Worm (Caenorhabditis elegans) whole organism, L2 larva: ENCODE data around the gene srh-300.

ENCODE experiments used
- C34F6.9 ChIP-seq: fragments of 150-350 bp; optimal IDR thresholded peaks from 2 replicates; lab custom pipeline; 2014; ENCODE audit warnings: missing biosample characterization, missing genetic modification characterization
- F13H6.1 ChIP-seq: sonication (generic microtip); optimal IDR thresholded peaks from 2 replicates; lab custom pipeline; 2016; ENCODE audit warnings: missing genetic modification characterization, missing compliant biosample characterization
- Y55F3AM.14 ChIP-seq: fragments of 200-800 bp; sonication (Bioruptor generic); optimal IDR thresholded peaks from 2 replicates; lab custom pipeline; 2018; ENCODE audit warnings: mild to moderate bottlenecking, missing genetic modification characterization, missing compliant biosample characterization
- ZK546.5 ChIP-seq: sonication (generic microtip); optimal IDR thresholded peaks from 2 replicates; lab custom pipeline; 2017; ENCODE audit warnings: missing biosample characterization, missing genetic modification characterization
- alr-1 ChIP-seq: fragments of 150-350 bp; optimal IDR thresholded peaks from 2 replicates; lab custom pipeline; 2014; ENCODE audit warnings: missing biosample characterization, missing genetic modification characterization
- ama-1 ChIP-seq: fragments of 150-350 bp; optimal IDR thresholded peaks from 2 replicates; lab custom pipeline; 2018; ENCODE audit warnings: inconsistent platforms
- blmp-1 ChIP-seq: sonication (generic microtip); optimal IDR thresholded peaks from 2 replicates; lab custom pipeline; 2017; ENCODE audit warnings: missing genetic modification characterization, mild to moderate bottlenecking, missing compliant biosample characterization, antibody characterized with exemption, moderate library complexity; ENCODE audit not compliant: insufficient read depth
- ceh-16 ChIP-seq: fragments of 150-350 bp; optimal IDR thresholded peaks from 2 replicates; lab custom pipeline; 2014; ENCODE audit warnings: missing biosample characterization, missing genetic modification characterization
- crh-2 ChIP-seq: sonication (generic microtip); optimal IDR thresholded peaks from 2 replicates; lab custom pipeline; 2017; ENCODE audit warnings: missing biosample characterization, missing genetic modification characterization
- egl-27 ChIP-seq: sonication (generic microtip); optimal IDR thresholded peaks from 3 replicates; lab custom pipeline; 2017; ENCODE audit warnings: missing biosample characterization, missing genetic modification reagents, missing genetic modification characterization
- fos-1 ChIP-seq: fragments of 150-350 bp; optimal IDR thresholded peaks from 2 replicates; lab custom pipeline; 2014; ENCODE audit warnings: missing biosample characterization, missing genetic modification characterization
- gmeb-1 ChIP-seq: fragments of 150-350 bp; optimal IDR thresholded peaks from 2 replicates; lab custom pipeline; 2014; ENCODE audit warnings: missing biosample characterization, missing genetic modification characterization
- lin-11 ChIP-seq: fragments of 150-350 bp; sonication (generic microtip); optimal IDR thresholded peaks from 2 replicates; lab custom pipeline; 2014; ENCODE audit warnings: missing biosample characterization, missing genetic modification characterization, inconsistent platforms, mixed read lengths
- lin-13 ChIP-seq: fragments of 150-350 bp; optimal IDR thresholded peaks from 2 replicates; lab custom pipeline; 2014; ENCODE audit warnings: missing biosample characterization, missing genetic modification reagents, missing genetic modification characterization
- lin-39 ChIP-seq: fragments of 150-350 bp; optimal IDR thresholded peaks from 2 replicates; lab custom pipeline; 2014; ENCODE audit warnings: missing biosample characterization, missing genetic modification reagents, missing genetic modification characterization
- lsy-2 ChIP-seq, 2 experiments: fragments of 150-350 bp in 1 of 2; sonication (generic microtip) in 1 of 2; optimal IDR thresholded peaks; 2 replicates each; lab custom pipeline; 2014 to 2017; ENCODE audit warnings: missing biosample characterization in 2 of 2, missing genetic modification characterization in 2 of 2
- mab-5 ChIP-seq: fragments of 150-350 bp; optimal IDR thresholded peaks from 2 replicates; lab custom pipeline; 2014; ENCODE audit warnings: missing biosample characterization, missing genetic modification characterization
- mbf-1 ChIP-seq: sonication (generic microtip); optimal IDR thresholded peaks from 2 replicates; lab custom pipeline; 2017; ENCODE audit warnings: missing biosample characterization, missing genetic modification characterization
- mdl-1 ChIP-seq, 2 experiments: fragments of 150-350 bp in 1 of 2; sonication (generic microtip) in 1 of 2; optimal IDR thresholded peaks; 2 replicates each; lab custom pipeline; 2017; ENCODE audit warnings: missing biosample characterization in 2 of 2, missing genetic modification characterization in 2 of 2
- nhr-129 ChIP-seq: fragments of 150-350 bp; optimal IDR thresholded peaks from 2 replicates; lab custom pipeline; 2014; ENCODE audit warnings: missing biosample characterization, missing genetic modification characterization
- nhr-21 ChIP-seq: fragments of 150-350 bp; optimal IDR thresholded peaks from 2 replicates; lab custom pipeline; 2014; ENCODE audit warnings: missing biosample characterization, missing genetic modification characterization
- nhr-23 ChIP-seq: fragments of 150-350 bp; optimal IDR thresholded peaks from 2 replicates; lab custom pipeline; 2014; ENCODE audit warnings: missing biosample characterization, missing genetic modification reagents, missing genetic modification characterization
- nhr-6 ChIP-seq: fragments of 150-350 bp; optimal IDR thresholded peaks from 2 replicates; lab custom pipeline; 2014; ENCODE audit warnings: missing biosample characterization, missing genetic modification characterization
- sem-4 ChIP-seq: fragments of 150-350 bp; optimal IDR thresholded peaks from 2 replicates; lab custom pipeline; 2014; ENCODE audit warnings: missing biosample characterization, missing genetic modification reagents, missing genetic modification characterization
- sma-9 ChIP-seq, 2 experiments: fragments of 150-350 bp in 1 of 2; sonication (generic microtip) in 1 of 2; optimal IDR thresholded peaks; 2 replicates each; lab custom pipeline; 2014 to 2016; ENCODE audit warnings: missing genetic modification characterization in 2 of 2, mild to moderate bottlenecking in 1 of 2, missing biosample characterization in 1 of 2, missing compliant biosample characterization in 1 of 2, missing genetic modification reagents in 1 of 2, moderate library complexity in 1 of 2
- unc-39 ChIP-seq: fragments of 150-350 bp; optimal IDR thresholded peaks from 2 replicates; lab custom pipeline; 2014; ENCODE audit warnings: missing biosample characterization, missing genetic modification characterization
- zag-1 ChIP-seq: fragments of 150-350 bp; optimal IDR thresholded peaks from 2 replicates; lab custom pipeline; 2014; ENCODE audit warnings: missing biosample characterization, missing genetic modification characterization
- ztf-1 ChIP-seq: fragments of 200-800 bp; sonication (Bioruptor generic); conservative IDR thresholded peaks from 2 replicates; pipeline ENCODE4 v1.3.6; 2022; ENCODE audit warnings: missing genetic modification characterization, missing compliant biosample characterization
- ztf-4 ChIP-seq: fragments of 150-350 bp; optimal IDR thresholded peaks from 2 replicates; lab custom pipeline; 2014; ENCODE audit warnings: missing biosample characterization, missing genetic modification characterization

srh-300 gene

DNA sequence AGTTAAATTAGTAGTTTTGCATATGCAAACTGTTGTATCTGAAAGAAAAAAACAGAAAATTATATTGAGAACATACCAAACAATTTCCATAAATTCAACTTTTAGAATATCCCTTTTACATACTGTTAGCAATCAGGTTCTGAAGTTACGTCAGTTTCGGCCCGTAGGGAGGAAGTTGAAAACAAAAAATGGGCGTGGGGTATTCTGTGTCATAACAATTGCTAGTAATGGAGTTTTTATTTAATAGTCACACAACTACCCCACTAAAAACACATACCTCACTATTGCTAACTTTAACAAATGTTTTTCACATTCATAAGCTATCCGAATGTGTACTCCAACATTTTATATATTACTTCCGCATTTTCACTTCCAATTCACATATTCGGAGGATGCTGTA, at the start of gene srh-300:
Gene srh-300, plus strand, starts transcription at position 301 of the 400 bp plus-strand sequence.
- no peak for TF ChIP-seq F13H6.1 (tag; lab: Kevin White, UChicago)
- TF ChIP-seq mab-5 (tag; lab: Kevin White, UChicago), result no peak
- TF ChIP-seq Y55F3AM.14 (GFP tag; lab: Kevin White, UChicago), result no peak
- TF ChIP-seq lin-39 (tag; lab: Kevin White, UChicago), result no peak
- TF ChIP-seq egl-27 (tag; lab: Kevin White, UChicago), result no peak
- TF ChIP-seq ceh-16, result no peak
- no peak for TF ChIP-seq blmp-1 (tag; lab: Kevin White, UChicago)

DNA sequence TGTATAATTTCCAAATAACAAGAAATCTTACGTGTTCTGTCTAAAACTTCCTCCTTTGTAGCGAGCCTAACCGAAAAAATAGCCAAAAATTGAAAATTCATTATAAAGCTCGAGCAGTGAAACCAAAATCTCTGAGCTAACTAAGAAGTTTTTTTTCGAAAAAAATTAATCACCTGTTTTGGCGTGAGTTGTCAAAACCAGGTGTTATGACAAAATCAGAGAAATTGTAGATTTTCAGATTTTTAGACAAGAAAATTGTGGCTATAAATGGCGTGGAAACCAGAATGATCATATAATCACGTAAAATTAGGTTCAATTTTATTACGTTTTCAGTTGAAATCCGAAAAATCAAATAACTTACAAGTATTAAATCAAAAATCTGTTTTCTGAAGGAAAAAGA, 48.8 kb upstream of the srh-300 start, which contains the start of gene sre-21:
Gene sre-21, minus strand, starts transcription at position 101 of the 400 bp plus-strand sequence.
- TF ChIP-seq alr-1 (tag; lab: Kevin White, UChicago), result no peak
- no peak for TF ChIP-seq lin-11
- TF ChIP-seq lsy-2 (tag; optimal IDR thresholded peaks at IDR 0.05; lab: Kevin White, UChicago), result no peak
- no peak for TF ChIP-seq Y55F3AM.14 (GFP tag; lab: Kevin White, UChicago)
- TF ChIP-seq nhr-23, result no peak
- no peak for TF ChIP-seq unc-39 (tag; lab: Kevin White, UChicago)
- no peak for TF ChIP-seq ceh-16
- no peak for TF ChIP-seq C34F6.9 (tag; lab: Kevin White, UChicago)
- TF ChIP-seq nhr-21, result no peak
- no peak for TF ChIP-seq ztf-4 (tag; lab: Kevin White, UChicago)
- TF ChIP-seq ZK546.5 (tag; lab: Kevin White, UChicago), result no peak
- TF ChIP-seq ztf-1 (GFP tag; lab: Robert Waterston, UW), result no peak

DNA sequence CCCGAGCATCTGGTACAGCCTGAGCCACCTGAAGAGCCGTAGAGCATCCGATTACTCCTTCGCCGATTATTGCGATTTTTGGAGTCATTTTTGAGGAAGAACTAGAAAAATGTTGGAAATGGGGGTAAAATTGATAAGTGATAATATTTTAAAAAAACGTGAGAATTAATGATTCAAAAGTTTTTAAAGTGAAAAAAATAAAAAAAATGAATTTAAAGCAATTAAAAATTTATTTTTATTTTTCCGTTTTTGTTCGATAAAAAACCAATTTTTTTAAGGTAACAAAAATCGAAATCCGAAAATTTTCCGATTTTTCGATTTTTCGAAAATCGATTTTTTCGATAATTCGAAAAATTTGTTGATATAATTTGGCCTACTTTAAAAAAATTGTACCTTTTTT, 44.8 kb upstream of the srh-300 start, which contains the start of gene ddo-1:
Gene ddo-1, minus strand, starts transcription at position 101 of the 400 bp plus-strand sequence.
- TF ChIP-seq ZK546.5 (tag; lab: Kevin White, UChicago), result no peak
- no peak for TF ChIP-seq sma-9 (GFP tag; optimal IDR thresholded peaks at IDR 0.05; lab: Kevin White, UChicago)
- TF ChIP-seq sma-9 (tag; optimal IDR thresholded peaks at IDR 0.05; lab: Kevin White, UChicago), result no peak
- TF ChIP-seq unc-39 (tag; lab: Kevin White, UChicago), result no peak
- TF ChIP-seq ama-1, result no peak
- no peak for TF ChIP-seq C34F6.9 (tag; lab: Kevin White, UChicago)

DNA sequence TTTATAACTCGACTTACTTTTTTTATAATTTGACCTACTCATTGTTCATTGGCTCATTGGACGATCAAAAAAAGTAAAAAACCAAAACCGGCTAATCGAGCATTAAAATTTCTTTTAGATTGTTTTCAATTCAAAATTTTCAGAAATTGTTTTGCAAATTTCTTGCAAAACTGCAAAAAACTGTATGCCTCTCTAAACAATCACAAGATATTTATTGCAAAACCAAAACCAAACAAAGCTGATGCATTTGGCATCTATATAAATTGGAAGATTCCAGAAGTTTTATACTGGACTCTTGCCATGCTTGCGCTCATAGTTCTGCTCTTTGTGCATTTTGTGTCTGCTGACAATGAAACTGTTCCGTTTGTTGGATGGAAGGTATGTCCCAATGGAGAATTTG, 44.3 kb upstream of the srh-300 start, which contains the start of gene C47A10.12:
Gene C47A10.12, plus strand, starts transcription at position 301 of the 400 bp plus-strand sequence.
- TF ChIP-seq sem-4 (tag; lab: Kevin White, UChicago) (no peak), nhr-129 (tag; lab: Kevin White, UChicago) (no peak), gmeb-1 (no peak), mbf-1 (no peak), ztf-1 (GFP tag; lab: Robert Waterston, UW) (no peak), mab-5 (tag; lab: Kevin White, UChicago) (no peak), nhr-6 (tag; lab: Kevin White, UChicago) (no peak), lin-11 (no peak), mdl-1 (tag; optimal IDR thresholded peaks at IDR 0.05; lab: Kevin White, UChicago) (no peak), alr-1 (tag; lab: Kevin White, UChicago) (no peak), lin-13 (GFP tag; lab: Kevin White, UChicago) (no peak)

- peak; percentile 19 for TF ChIP-seq nhr-129 (tag; lab: Kevin White, UChicago)
- TF ChIP-seq lin-13 (GFP tag; lab: Kevin White, UChicago), result no peak
- TF ChIP-seq Y55F3AM.14 (GFP tag; lab: Kevin White, UChicago), result no peak
- peak; percentile 50 for TF ChIP-seq fos-1 (tag; lab: Kevin White, UChicago)
- TF ChIP-seq crh-2 (tag; lab: Kevin White, UChicago), result peak; percentile 2
- no peak for TF ChIP-seq lin-11
Observed at ce11 chrV:17780285-17780684, 41.6 kb upstream of the srh-300 start.

DNA sequence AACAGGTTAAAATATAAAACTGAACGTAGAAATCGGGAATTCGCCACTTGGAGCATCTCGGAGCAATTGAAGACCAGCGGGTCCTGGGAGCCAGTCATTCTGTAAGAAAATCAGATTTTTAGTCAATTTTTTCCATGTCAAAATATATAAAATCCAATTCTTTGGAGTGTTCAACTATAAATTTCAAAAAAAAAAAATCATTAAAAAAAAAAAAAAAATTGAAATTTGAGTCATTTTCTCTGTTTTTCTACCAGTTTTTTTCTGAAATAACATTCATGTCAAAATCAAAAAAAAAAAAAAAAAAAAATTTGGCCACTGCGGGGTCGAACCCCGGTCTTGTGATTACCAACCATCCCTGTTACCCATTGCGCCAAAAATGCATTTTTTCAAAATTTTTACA, 38.4 kb upstream of the srh-300 start, which contains the start of gene srab-12:
Gene srab-12, minus strand, starts transcription at position 101 of the 400 bp plus-strand sequence.
- TF ChIP-seq crh-2 (tag; lab: Kevin White, UChicago) (no peak), mbf-1 (no peak), zag-1 (tag; lab: Kevin White, UChicago) (no peak)
